Worm (Caenorhabditis elegans) whole organism, early embryonic: ENCODE results near the gene tceb-3.

Source experiments
- aly-1 ChIP-seq: sonication (generic microtip); optimal IDR thresholded peaks from 2 replicates; lab custom pipeline; 2016; ENCODE audit warnings: missing genetic modification characterization, missing compliant biosample characterization
- ama-1 ChIP-seq: fragments of 150-350 bp; optimal IDR thresholded peaks from 2 replicates; lab custom pipeline; 2014
- ceh-36 ChIP-seq: sonication (generic microtip); optimal IDR thresholded peaks from 2 replicates; lab custom pipeline; 2016; ENCODE audit warnings: missing genetic modification characterization, inconsistent platforms, missing compliant biosample characterization
- ets-7 ChIP-seq: sonication (generic microtip); optimal IDR thresholded peaks from 2 replicates; lab custom pipeline; 2016; ENCODE audit warnings: missing genotype, missing genetic modification characterization, missing compliant biosample characterization
- flt-1 ChIP-seq: fragments of 200-800 bp; sonication (Bioruptor generic); IDR thresholded peaks from 2 replicates; pipeline ENCODE4 v1.3.6; 2022; ENCODE audit warnings: missing genetic modification characterization, missing compliant biosample characterization
- hmbx-1 ChIP-seq: sonication (generic microtip); optimal IDR thresholded peaks from 2 replicates; lab custom pipeline; 2016; ENCODE audit warnings: mild to moderate bottlenecking, missing genetic modification characterization, missing compliant biosample characterization
- hmg-4 ChIP-seq: fragments of 200-800 bp; sonication (Bioruptor generic); optimal IDR thresholded peaks from 2 replicates; lab custom pipeline; 2018; ENCODE audit warnings: mild to moderate bottlenecking, missing genetic modification characterization, missing compliant biosample characterization
- scrt-1 ChIP-seq: fragments of 200-800 bp; sonication (Bioruptor generic); IDR thresholded peaks from 2 replicates; pipeline ENCODE4 v1.3.6; 2022; ENCODE audit warnings: missing genetic modification characterization, missing compliant biosample characterization
- sea-1 ChIP-seq: fragments of 200-800 bp; sonication (Bioruptor generic); conservative IDR thresholded peaks from 2 replicates; pipeline ENCODE4 v1.3.6; 2022; ENCODE audit warnings: missing genetic modification characterization, missing compliant biosample characterization
- tbx-37 ChIP-seq: fragments of 200-800 bp; sonication (Bioruptor generic); conservative IDR thresholded peaks from 2 replicates; pipeline ENCODE4 v1.3.6; 2022; ENCODE audit warnings: missing genetic modification reagents, missing genetic modification characterization, missing compliant biosample characterization
- tra-4 ChIP-seq: sonication (generic microtip); optimal IDR thresholded peaks from 2 replicates; lab custom pipeline; 2017; ENCODE audit warnings: missing genetic modification characterization, missing compliant biosample characterization

DNA sequence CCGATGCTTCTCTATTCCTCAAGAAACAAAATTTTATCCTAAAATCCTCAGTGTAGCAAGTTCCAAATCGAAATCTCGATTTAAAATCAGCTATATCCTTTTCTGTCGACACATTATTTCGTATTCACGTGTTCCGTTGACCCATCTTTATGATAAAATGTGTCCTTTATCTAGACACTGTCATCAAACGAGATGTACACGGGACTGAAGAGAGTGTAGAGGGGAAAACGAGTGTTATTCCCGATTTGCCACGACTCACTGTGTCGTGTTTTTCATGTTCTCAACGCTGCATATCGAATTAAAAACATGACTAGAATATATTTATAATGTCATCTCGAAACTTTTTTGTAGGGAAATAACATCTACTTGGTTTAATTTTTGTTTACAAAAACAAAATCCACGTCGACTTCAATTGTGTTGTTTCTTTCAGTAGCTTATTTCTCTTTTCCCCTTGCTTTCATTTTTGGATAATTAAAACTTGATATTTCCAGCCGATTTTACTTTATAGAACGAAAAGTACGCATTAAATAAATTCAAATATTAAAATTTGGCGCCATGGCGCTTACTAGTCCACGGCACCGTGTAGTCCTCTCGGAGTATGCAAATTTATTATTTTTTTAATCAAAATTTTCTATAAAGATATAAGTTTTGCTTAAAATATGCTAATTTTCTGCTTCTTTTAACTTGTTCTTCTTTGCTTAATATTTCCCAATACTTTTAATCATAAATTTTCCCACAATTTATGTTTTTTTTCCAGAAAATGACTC lies 21.2 kb downstream of the tceb-3 start, which contains the start of gene metr-1:
- TF ChIP-seq aly-1 (tag; lab: Kevin White, UChicago), result no peak
- no peak for TF ChIP-seq sea-1 (GFP tag; lab: Robert Waterston, UW)
- no peak for TF ChIP-seq hmbx-1
- no peak for TF ChIP-seq flt-1 (GFP tag; lab: Robert Waterston, UW)
- no peak for TF ChIP-seq ceh-36 (tag; lab: Kevin White, UChicago)
- no peak for TF ChIP-seq ets-7 (tag; lab: Kevin White, UChicago)
- TF ChIP-seq ama-1 (lab: Kevin White, UChicago), result no peak
- no peak for TF ChIP-seq hmg-4 (GFP tag; lab: Kevin White, UChicago)
- TF ChIP-seq tbx-37 (GFP tag; lab: Robert Waterston, UW), result no peak
- no peak for TF ChIP-seq scrt-1 (GFP tag; lab: Robert Waterston, UW)
- TF ChIP-seq tra-4, result no peak
